Worm (Caenorhabditis elegans) whole organism, young adult: Measurements from ENCODE around the gene W06A7.2.

Experiments used
- B0019.2 ChIP-seq: fragments of 200-800 bp; sonication (Bioruptor generic); conservative IDR thresholded peaks from 2 replicates; pipeline ENCODE4 v1.3.6; 2022; ENCODE audit warnings: missing genetic modification reagents, missing genetic modification characterization, missing compliant biosample characterization
- B0035.1 ChIP-seq: sonication (generic microtip); optimal IDR thresholded peaks from 2 replicates; lab custom pipeline; 2016; ENCODE audit warnings: missing genetic modification characterization, mild to moderate bottlenecking, missing compliant biosample characterization, missing genotype, missing genetic modification reagents
- B0261.1 ChIP-seq: sonication (generic microtip); optimal IDR thresholded peaks from 2 replicates; lab custom pipeline; 2016; ENCODE audit warnings: mild to moderate bottlenecking, missing genetic modification characterization, moderate library complexity, missing compliant biosample characterization
- D2030.7 ChIP-seq: fragments of 200-800 bp; sonication (Bioruptor generic); IDR thresholded peaks from 2 replicates; pipeline ENCODE4 v1.3.6; 2022; ENCODE audit warnings: missing genetic modification reagents, missing genetic modification characterization, missing compliant biosample characterization
- F22D6.2 ChIP-seq: sonication (generic microtip); optimal IDR thresholded peaks from 2 replicates; lab custom pipeline; 2016; ENCODE audit warnings: mild to moderate bottlenecking, missing genetic modification characterization, missing compliant biosample characterization
- F33H1.4 ChIP-seq: fragments of 200-800 bp; sonication (Bioruptor generic); IDR thresholded peaks from 2 replicates; pipeline ENCODE4 v1.3.6; 2022; ENCODE audit warnings: missing genetic modification reagents, missing genetic modification characterization, missing compliant biosample characterization
- F37B4.10 ChIP-seq: fragments of 200-800 bp; sonication (Bioruptor generic); IDR thresholded peaks from 2 replicates; pipeline ENCODE4 v1.3.6; 2022; ENCODE audit warnings: missing genetic modification characterization, missing compliant biosample characterization
- F49E8.2 ChIP-seq: sonication (generic microtip); optimal IDR thresholded peaks from 3 replicates; lab custom pipeline; 2017; ENCODE audit warnings: missing genetic modification characterization, mild to moderate bottlenecking, missing compliant biosample characterization, antibody characterized with exemption, moderate library complexity; ENCODE audit not compliant: insufficient read depth
- F57C9.4 ChIP-seq: sonication (generic microtip); optimal IDR thresholded peaks from 2 replicates; lab custom pipeline; 2017; ENCODE audit warnings: mild to moderate bottlenecking, missing genetic modification characterization, missing compliant biosample characterization
- K11D2.4 ChIP-seq: fragments of 200-800 bp; sonication (Bioruptor generic); IDR thresholded peaks from 2 replicates; pipeline ENCODE4 v1.3.6; 2022; ENCODE audit warnings: missing genetic modification reagents, missing genetic modification characterization, missing compliant biosample characterization
- K12H6.12 ChIP-seq: fragments of 200-800 bp; sonication (Bioruptor generic); optimal IDR thresholded peaks from 2 replicates; lab custom pipeline; 2018; ENCODE audit warnings: mild to moderate bottlenecking, missing genetic modification characterization, missing compliant biosample characterization
- Y53F4B.3 ChIP-seq: fragments of 200-800 bp; sonication (Bioruptor generic); IDR thresholded peaks from 2 replicates; pipeline ENCODE4 v1.3.6; 2022; ENCODE audit warnings: missing genetic modification reagents, missing genetic modification characterization, missing compliant biosample characterization
- Y53G8AR.9 ChIP-seq: fragments of 200-800 bp; sonication (Bioruptor generic); conservative IDR thresholded peaks from 2 replicates; pipeline ENCODE4 v1.3.6; 2022; ENCODE audit warnings: missing genetic modification reagents, missing genetic modification characterization, missing compliant biosample characterization
- Y56A3A.18 ChIP-seq: fragments of 200-800 bp; sonication (Bioruptor generic); IDR thresholded peaks from 2 replicates; pipeline ENCODE4 v1.3.6; 2022; ENCODE audit warnings: missing genetic modification reagents, missing genetic modification characterization, missing compliant biosample characterization
- Y95B8A.8 ChIP-seq: fragments of 200-800 bp; sonication (Bioruptor generic); IDR thresholded peaks from 2 replicates; pipeline ENCODE4 v1.3.6; 2022; ENCODE audit warnings: missing genetic modification reagents, missing genetic modification characterization, missing compliant biosample characterization
- ZK185.1 ChIP-seq: sonication (generic microtip); optimal IDR thresholded peaks from 2 replicates; lab custom pipeline; 2016; ENCODE audit warnings: mild to moderate bottlenecking, missing genetic modification characterization, missing compliant biosample characterization; ENCODE audit not compliant: poor library complexity, severe bottlenecking
- bed-2 ChIP-seq: fragments of 200-800 bp; sonication (Bioruptor generic); IDR thresholded peaks from 2 replicates; pipeline ENCODE4 v1.3.6; 2022; ENCODE audit warnings: missing genetic modification reagents, missing genetic modification characterization, missing compliant biosample characterization
- cebp-1 ChIP-seq, 2 experiments: fragments of 200-800 bp in 1 of 2; sonication (Bioruptor generic) in 1 of 2; sonication (generic microtip) in 1 of 2; IDR thresholded peaks in 1 of 2; optimal IDR thresholded peaks in 1 of 2; 2 replicates each; pipeline versions ENCODE4 v1.3.6 to Lab custom; 2017 to 2022; ENCODE audit warnings: missing compliant biosample characterization in 2 of 2, missing genetic modification characterization in 2 of 2, mild to moderate bottlenecking in 1 of 2, missing genetic modification reagents in 1 of 2, moderate library complexity in 1 of 2
- chd-7 ChIP-seq: sonication (generic microtip); optimal IDR thresholded peaks from 2 replicates; lab custom pipeline; 2016; ENCODE audit warnings: mild to moderate bottlenecking, missing genetic modification characterization, moderate library complexity, missing compliant biosample characterization
- efl-1 ChIP-seq: fragments of 150-350 bp; optimal IDR thresholded peaks from 2 replicates; lab custom pipeline; 2014; ENCODE audit warnings: missing biosample characterization, missing genetic modification reagents, missing genetic modification characterization
- egl-44 ChIP-seq: fragments of 200-800 bp; sonication (Bioruptor generic); IDR thresholded peaks from 2 replicates; pipeline ENCODE4 v1.3.6; 2022; ENCODE audit warnings: missing genetic modification reagents, missing genetic modification characterization, missing compliant biosample characterization
- egrh-3 ChIP-seq: fragments of 200-800 bp; sonication (Bioruptor generic); IDR thresholded peaks from 2 replicates; pipeline ENCODE4 v1.3.6; 2022; ENCODE audit warnings: missing genetic modification reagents, missing genetic modification characterization, missing compliant biosample characterization
- him-1 ChIP-seq: sonication (generic microtip); optimal IDR thresholded peaks from 2 replicates; lab custom pipeline; 2016; ENCODE audit warnings: missing genotype, missing genetic modification reagents, missing genetic modification characterization, missing compliant biosample characterization
- hmg-1.2 ChIP-seq: fragments of 200-800 bp; sonication (Bioruptor generic); IDR thresholded peaks from 2 replicates; pipeline ENCODE4 v1.3.6; 2022; ENCODE audit warnings: missing genetic modification reagents, missing genetic modification characterization, missing compliant biosample characterization
- hsf-1 ChIP-seq: fragments of 200-800 bp; sonication (Bioruptor generic); IDR thresholded peaks from 2 replicates; pipeline ENCODE4 v1.3.6; 2022; ENCODE audit warnings: missing genetic modification reagents, missing genetic modification characterization, missing compliant biosample characterization
- lin-26 ChIP-seq: fragments of 200-800 bp; sonication (Bioruptor generic); IDR thresholded peaks from 2 replicates; pipeline ENCODE4 v1.3.6; 2022; ENCODE audit warnings: missing genetic modification reagents, missing genetic modification characterization, missing compliant biosample characterization
- lin-40 ChIP-seq: sonication (generic microtip); optimal IDR thresholded peaks from 2 replicates; lab custom pipeline; 2016; ENCODE audit warnings: missing genetic modification characterization, mild to moderate bottlenecking, missing compliant biosample characterization, missing genotype, missing genetic modification reagents
- lsl-1 ChIP-seq: fragments of 200-800 bp; sonication (Bioruptor generic); optimal IDR thresholded peaks from 2 replicates; lab custom pipeline; 2018; ENCODE audit warnings: mild to moderate bottlenecking, missing genetic modification characterization, moderate library complexity, missing compliant biosample characterization
- mcd-1 ChIP-seq: fragments of 200-800 bp; sonication (Bioruptor generic); IDR thresholded peaks from 2 replicates; pipeline ENCODE4 v1.3.6; 2022; ENCODE audit warnings: missing genetic modification reagents, missing genetic modification characterization, missing compliant biosample characterization
- mxl-1 ChIP-seq: sonication (generic microtip); optimal IDR thresholded peaks from 2 replicates; lab custom pipeline; 2016; ENCODE audit warnings: missing genetic modification characterization, missing compliant biosample characterization
- nfya-2 ChIP-seq: fragments of 200-800 bp; sonication (Bioruptor generic); IDR thresholded peaks from 2 replicates; pipeline ENCODE4 v1.3.6; 2022; ENCODE audit warnings: missing genetic modification reagents, missing genetic modification characterization, missing compliant biosample characterization
- nhr-120 ChIP-seq: fragments of 200-800 bp; sonication (Bioruptor generic); IDR thresholded peaks from 2 replicates; pipeline ENCODE4 v1.3.6; 2022; ENCODE audit warnings: missing genetic modification characterization, missing compliant biosample characterization
- nhr-179 ChIP-seq: sonication (generic microtip); optimal IDR thresholded peaks from 2 replicates; lab custom pipeline; 2016; ENCODE audit warnings: mild to moderate bottlenecking, missing genetic modification characterization, missing compliant biosample characterization
- nhr-80 ChIP-seq: sonication (generic microtip); optimal IDR thresholded peaks from 2 replicates; lab custom pipeline; 2016; ENCODE audit warnings: missing genetic modification characterization, missing compliant biosample characterization
- sea-2 ChIP-seq: fragments of 200-800 bp; sonication (Bioruptor generic); IDR thresholded peaks from 2 replicates; pipeline ENCODE4 v1.3.6; 2022; ENCODE audit warnings: missing genetic modification characterization, missing compliant biosample characterization
- sptf-2 ChIP-seq: fragments of 200-800 bp; sonication (Bioruptor generic); optimal IDR thresholded peaks from 2 replicates; lab custom pipeline; 2018; ENCODE audit warnings: mild to moderate bottlenecking, missing genetic modification characterization, missing compliant biosample characterization
- tbx-9 ChIP-seq: sonication (generic microtip); optimal IDR thresholded peaks from 2 replicates; lab custom pipeline; 2016; ENCODE audit warnings: borderline replicate concordance, missing genetic modification characterization, inconsistent platforms, missing compliant biosample characterization
- tlf-1 ChIP-seq: fragments of 200-800 bp; sonication (Bioruptor generic); optimal IDR thresholded peaks from 2 replicates; lab custom pipeline; 2018; ENCODE audit warnings: mild to moderate bottlenecking, missing genetic modification characterization, missing compliant biosample characterization
- unc-130 ChIP-seq: sonication (generic microtip); optimal IDR thresholded peaks from 2 replicates; lab custom pipeline; 2016; ENCODE audit warnings: missing genetic modification reagents, missing genetic modification characterization, missing compliant biosample characterization
- zfh-2 ChIP-seq: fragments of 200-800 bp; sonication (Bioruptor generic); conservative IDR thresholded peaks from 2 replicates; pipeline ENCODE4 v1.3.6; 2022; ENCODE audit warnings: missing genetic modification reagents, missing genetic modification characterization, missing compliant biosample characterization
- ztf-22 ChIP-seq: fragments of 200-800 bp; sonication (Bioruptor generic); optimal IDR thresholded peaks from 2 replicates; lab custom pipeline; 2018; ENCODE audit warnings: mild to moderate bottlenecking, missing genetic modification characterization, moderate library complexity, missing compliant biosample characterization
- ztf-28 ChIP-seq: fragments of 200-800 bp; sonication (Bioruptor generic); IDR thresholded peaks from 2 replicates; pipeline ENCODE4 v1.3.6; 2022; ENCODE audit warnings: missing genetic modification reagents, missing genetic modification characterization, missing compliant biosample characterization
- ztf-6 ChIP-seq: fragments of 200-800 bp; sonication (Bioruptor generic); IDR thresholded peaks from 2 replicates; pipeline ENCODE4 v1.3.6; 2022; ENCODE audit warnings: missing genetic modification reagents, missing genetic modification characterization, missing compliant biosample characterization

W06A7.2 gene

DNA sequence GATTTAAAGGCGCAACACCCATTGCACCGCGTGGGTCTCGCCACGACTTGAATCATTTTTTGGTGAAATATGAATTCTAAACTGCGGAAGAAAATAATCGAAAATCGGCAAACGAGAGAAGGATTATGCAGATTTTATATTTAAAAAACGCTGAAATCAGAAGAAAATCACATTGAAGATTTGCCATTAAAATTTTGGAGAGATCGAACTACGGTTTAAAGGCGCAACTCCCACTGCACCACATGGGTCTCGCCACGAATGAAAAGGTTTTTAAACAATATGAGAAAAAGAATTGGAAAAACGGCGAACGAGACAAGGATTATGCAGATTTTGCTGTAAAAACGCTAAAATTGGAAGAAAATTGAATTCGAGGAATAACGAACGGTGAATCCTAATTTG, 11.1 kb downstream of the W06A7.2 start (continued):
- no peak for TF ChIP-seq lin-40 (tag; lab: Kevin White, UChicago)
- no peak for TF ChIP-seq egl-44 (GFP tag; lab: Robert Waterston, UW)
- TF ChIP-seq F57C9.4 (tag; lab: Kevin White, UChicago) = no peak
- peak; percentile 45 for TF ChIP-seq tlf-1 (GFP tag; lab: Kevin White, UChicago)
- TF ChIP-seq F49E8.2 (tag; lab: Kevin White, UChicago) = peak; percentile 78
- no peak for TF ChIP-seq egrh-3 (GFP tag; lab: Robert Waterston, UW)
- TF ChIP-seq him-1 (tag; lab: Kevin White, UChicago) = no peak
- no peak for TF ChIP-seq cebp-1 (GFP tag; IDR thresholded peaks at IDR 0.05; lab: Robert Waterston, UW)
- TF ChIP-seq cebp-1 (tag; optimal IDR thresholded peaks at IDR 0.05; lab: Kevin White, UChicago) = no peak
- TF ChIP-seq efl-1 (GFP tag; lab: Kevin White, UChicago) = peak; percentile 7
- TF ChIP-seq mcd-1 (GFP tag; lab: Robert Waterston, UW) = peak; percentile 20; the same call in 1 of the 2 replicates
- TF ChIP-seq B0035.1 (tag; lab: Kevin White, UChicago) = no peak
- peak; percentile 85 for TF ChIP-seq F33H1.4 (GFP tag; lab: Robert Waterston, UW)
- no peak for TF ChIP-seq tbx-9
- TF ChIP-seq nhr-179 (tag; lab: Kevin White, UChicago) = no peak
- TF ChIP-seq B0261.1 (tag; lab: Kevin White, UChicago) = no peak

- TF ChIP-seq K11D2.4 (GFP tag; lab: Robert Waterston, UW) = 0 out of 2 replicates have a peak, but pooled peaks have one; percentile 26
- TF ChIP-seq zfh-2 (GFP tag; lab: Robert Waterston, UW) = peak; percentile 83
- TF ChIP-seq mxl-1 (tag; lab: Kevin White, UChicago) = no peak
- TF ChIP-seq K12H6.12 (tag; lab: Kevin White, UChicago) = peak; percentile 27
- peak; percentile 21 for TF ChIP-seq sptf-2 (GFP tag; lab: Kevin White, UChicago)
- TF ChIP-seq ztf-6 = 0 out of 2 replicates have a peak, but pooled peaks have one; percentile 21
- TF ChIP-seq tbx-9 = peak; percentile 5
- no peak for TF ChIP-seq ztf-28 (GFP tag; lab: Robert Waterston, UW)
- peak; percentile 30; the same call in 1 of the 2 replicates for TF ChIP-seq hmg-1.2 (GFP tag; lab: Robert Waterston, UW)
- TF ChIP-seq ztf-22 (GFP tag; lab: Kevin White, UChicago) = no peak
- no peak for TF ChIP-seq cebp-1 (GFP tag; IDR thresholded peaks at IDR 0.05; lab: Robert Waterston, UW)
- TF ChIP-seq cebp-1 (tag; optimal IDR thresholded peaks at IDR 0.05; lab: Kevin White, UChicago) = peak; percentile 40
- TF ChIP-seq chd-7 (tag; lab: Kevin White, UChicago) = peak; percentile 10
These were observed 11.6 kb downstream of the W06A7.2 start for ce11 chrV:14833219-14833618.

- no peak for TF ChIP-seq unc-130 (GFP tag; lab: Kevin White, UChicago)
- no peak for TF ChIP-seq D2030.7
- TF ChIP-seq lin-26 (GFP tag; lab: Robert Waterston, UW) = no peak
- TF ChIP-seq Y53F4B.3 = no peak
- no peak for TF ChIP-seq ZK185.1
- TF ChIP-seq lsl-1 (GFP tag; lab: Kevin White, UChicago) = peak; percentile 72
- no peak for TF ChIP-seq hsf-1 (GFP tag; lab: Robert Waterston, UW)
- TF ChIP-seq sea-2 (GFP tag; lab: Robert Waterston, UW) = no peak
- no peak for TF ChIP-seq B0019.2 (GFP tag; lab: Robert Waterston, UW)
- TF ChIP-seq Y95B8A.8 (GFP tag; lab: Robert Waterston, UW) = no peak
- no peak for TF ChIP-seq tbx-9
- TF ChIP-seq Y53G8AR.9 (GFP tag; lab: Robert Waterston, UW) = no peak
- no peak for TF ChIP-seq Y56A3A.18
- no peak for TF ChIP-seq nfya-2
- no peak for TF ChIP-seq nhr-80 (tag; lab: Kevin White, UChicago)
- no peak for TF ChIP-seq F37B4.10 (GFP tag; lab: Robert Waterston, UW)
- TF ChIP-seq ztf-6 = no peak
- no peak for TF ChIP-seq bed-2
- no peak for TF ChIP-seq F22D6.2 (tag; lab: Kevin White, UChicago)
- TF ChIP-seq nhr-120 (GFP tag; lab: Robert Waterston, UW) = no peak
These were observed 13.7 kb downstream of the W06A7.2 start for ce11 chrV:14835075-14835991.
